Fruit fly (Drosophila melanogaster) whole organism, embryonic: Measurements from ENCODE around the gene Mms19.

ENCODE experiments used
- Abd-B ChIP-seq: fragments of 200-800 bp; sonication (Bioruptor generic); optimal IDR thresholded peaks from 2 replicates; lab custom pipeline; 2018; ENCODE audit warnings: missing biosample characterization, mild to moderate bottlenecking, missing genetic modification characterization, moderate library complexity
- B-H1 ChIP-seq: fragments of 200-800 bp; sonication (Bioruptor generic); IDR thresholded peaks from 3 replicates; pipeline ENCODE4 v1.3.6; 2022; ENCODE audit warnings: missing biosample characterization, missing genetic modification characterization
- CG10654 ChIP-seq: fragments of 200-800 bp; sonication (Bioruptor generic); optimal IDR thresholded peaks from 2 replicates; lab custom pipeline; 2016; ENCODE audit warnings: missing biosample characterization, missing genetic modification characterization
- CG11398 ChIP-seq: fragments of 200-800 bp; sonication (Bioruptor generic); optimal IDR thresholded peaks from 2 replicates; lab custom pipeline; 2016; ENCODE audit warnings: missing biosample characterization, missing genetic modification characterization
- CG12391 ChIP-seq: fragments of 200-800 bp; sonication (Bioruptor generic); optimal IDR thresholded peaks from 3 replicates; lab custom pipeline; 2018; ENCODE audit warnings: missing biosample characterization, mild to moderate bottlenecking, missing genetic modification characterization, moderate library complexity
- CG13123 ChIP-seq: fragments of 200-800 bp; sonication (Bioruptor generic); optimal IDR thresholded peaks from 2 replicates; lab custom pipeline; 2016; ENCODE audit warnings: missing biosample characterization, missing genetic modification characterization
- CG13894 ChIP-seq: fragments of 200-800 bp; sonication (Bioruptor generic); optimal IDR thresholded peaks from 3 replicates; lab custom pipeline; 2018; ENCODE audit warnings: missing biosample characterization, mild to moderate bottlenecking, missing genetic modification characterization, moderate library complexity
- CG14014 ChIP-seq: fragments of 200-800 bp; sonication (Bioruptor generic); IDR thresholded peaks from 2 replicates; pipeline ENCODE4 v1.3.6; 2022; ENCODE audit warnings: missing biosample characterization, missing genetic modification characterization
- CG14050 ChIP-seq: fragments of 200-800 bp; sonication (Bioruptor generic); IDR thresholded peaks from 3 replicates; pipeline ENCODE4 v1.3.6; 2022; ENCODE audit warnings: missing biosample characterization, missing genetic modification characterization
- CG14441 ChIP-seq: fragments of 200-800 bp; sonication (Bioruptor generic); IDR thresholded peaks from 2 replicates; pipeline ENCODE4 v1.3.6; 2022; ENCODE audit warnings: missing biosample characterization, missing genetic modification characterization
- CG14710 ChIP-seq: fragments of 200-800 bp; sonication (Bioruptor generic); optimal IDR thresholded peaks from 3 replicates; lab custom pipeline; 2019; ENCODE audit warnings: missing biosample characterization, mild to moderate bottlenecking, missing genetic modification characterization, moderate library complexity
- CG17361 ChIP-seq: fragments of 200-800 bp; sonication (Bioruptor generic); IDR thresholded peaks from 3 replicates; pipeline ENCODE4 v1.3.6; 2022; ENCODE audit warnings: missing biosample characterization, missing genetic modification characterization
- CG2120 ChIP-seq: fragments of 200-800 bp; sonication (Bioruptor generic); optimal IDR thresholded peaks from 3 replicates; lab custom pipeline; 2016; ENCODE audit warnings: missing biosample characterization, missing genetic modification characterization
- CG30020 ChIP-seq: fragments of 200-800 bp; optimal IDR thresholded peaks from 2 replicates; lab custom pipeline; 2019; ENCODE audit warnings: missing biosample characterization, mild to moderate bottlenecking, missing genetic modification characterization, moderate library complexity
- CG34422 ChIP-seq: fragments of 200-800 bp; sonication (Bioruptor generic); IDR thresholded peaks from 3 replicates; pipeline ENCODE4 v1.3.6; 2022; ENCODE audit warnings: missing biosample characterization, missing genetic modification characterization
- CG3995 ChIP-seq: fragments of 200-800 bp; sonication (Bioruptor generic); optimal IDR thresholded peaks from 3 replicates; lab custom pipeline; 2016; ENCODE audit warnings: missing biosample characterization, missing genetic modification characterization
- CG4404 ChIP-seq: fragments of 200-800 bp; sonication (Bioruptor generic); IDR thresholded peaks from 2 replicates; pipeline ENCODE4 v1.3.6; 2022; ENCODE audit warnings: missing biosample characterization, missing genetic modification characterization
- CG4707 ChIP-seq: fragments of 200-800 bp; sonication (Bioruptor generic); optimal IDR thresholded peaks from 2 replicates; lab custom pipeline; 2018; ENCODE audit warnings: missing biosample characterization, mild to moderate bottlenecking, missing genetic modification characterization, moderate library complexity
- CG6854 ChIP-seq: fragments of 200-800 bp; sonication (Bioruptor generic); optimal IDR thresholded peaks from 3 replicates; lab custom pipeline; 2017; ENCODE audit warnings: missing biosample characterization, mild to moderate bottlenecking, missing genetic modification characterization
- CG7271 ChIP-seq: fragments of 200-800 bp; sonication (Bioruptor generic); optimal IDR thresholded peaks from 2 replicates; lab custom pipeline; 2018; ENCODE audit warnings: missing biosample characterization, mild to moderate bottlenecking, missing genetic modification characterization, moderate library complexity
- CG7928 ChIP-seq: fragments of 200-800 bp; sonication (Bioruptor generic); optimal IDR thresholded peaks from 2 replicates; lab custom pipeline; 2017; ENCODE audit warnings: missing biosample characterization, mild to moderate bottlenecking, missing genetic modification characterization
- CG8089 ChIP-seq: fragments of 200-800 bp; sonication (Bioruptor generic); optimal IDR thresholded peaks from 3 replicates; lab custom pipeline; 2016; ENCODE audit warnings: missing biosample characterization, missing genetic modification characterization
- CG9727 ChIP-seq: fragments of 200-800 bp; sonication (Bioruptor generic); optimal IDR thresholded peaks from 3 replicates; lab custom pipeline; 2017; ENCODE audit warnings: missing biosample characterization, mild to moderate bottlenecking, missing genetic modification characterization
- CG9932 ChIP-seq: fragments of 200-800 bp; sonication (Bioruptor generic); IDR thresholded peaks from 2 replicates; pipeline ENCODE4 v1.3.6; 2022; ENCODE audit warnings: missing biosample characterization, missing genetic modification characterization
- Dip2 ChIP-seq: fragments of 200-800 bp; sonication (Bioruptor generic); IDR thresholded peaks from 2 replicates; pipeline ENCODE4 v1.3.6; 2022; ENCODE audit warnings: missing biosample characterization, missing genetic modification characterization
- Doc2 ChIP-seq: fragments of 200-800 bp; sonication (Bioruptor generic); IDR thresholded peaks from 2 replicates; pipeline ENCODE4 v1.3.6; 2022; ENCODE audit warnings: missing biosample characterization, missing genetic modification characterization
- Lim3 ChIP-seq: fragments of 200-800 bp; sonication (Bioruptor generic); IDR thresholded peaks from 2 replicates; pipeline ENCODE4 v1.3.6; 2022; ENCODE audit warnings: missing biosample characterization, missing genetic modification characterization
- MBD-R2 ChIP-seq: fragments of 200-800 bp; sonication (Bioruptor generic); IDR thresholded peaks from 2 replicates; pipeline ENCODE4 v1.3.6; 2022; ENCODE audit warnings: missing biosample characterization, missing genetic modification characterization
- NK7.1 ChIP-seq: fragments of 200-800 bp; sonication (Bioruptor generic); optimal IDR thresholded peaks from 3 replicates; lab custom pipeline; 2016; ENCODE audit warnings: missing biosample characterization, missing genetic modification characterization
- Oli ChIP-seq: fragments of 200-800 bp; sonication (Bioruptor generic); optimal IDR thresholded peaks from 2 replicates; lab custom pipeline; 2018; ENCODE audit warnings: missing biosample characterization, mild to moderate bottlenecking, missing genetic modification characterization, moderate library complexity
- Spps ChIP-seq: fragments of 200-800 bp; sonication (Bioruptor generic); optimal IDR thresholded peaks from 2 replicates; lab custom pipeline; 2018; ENCODE audit warnings: missing biosample characterization, mild to moderate bottlenecking, missing genetic modification characterization
- Tbp ChIP-seq: fragments of >200 bp; optimal IDR thresholded peaks from 2 replicates; lab custom pipeline; 2018; ENCODE audit warnings: missing biosample characterization, missing genetic modification characterization
- ac ChIP-seq: fragments of 200-800 bp; sonication (Bioruptor generic); optimal IDR thresholded peaks from 3 replicates; lab custom pipeline; 2017; ENCODE audit warnings: missing biosample characterization, mild to moderate bottlenecking, missing genetic modification characterization
- ap ChIP-seq: fragments of 200-800 bp; sonication (Bioruptor generic); IDR thresholded peaks from 2 replicates; pipeline ENCODE4 v1.3.6; 2022; ENCODE audit warnings: missing biosample characterization, missing genetic modification characterization
- bsh ChIP-seq, 2 experiments: fragments of 200-800 bp; sonication (Bioruptor generic); optimal IDR thresholded peaks; 2 replicates each; lab custom pipeline; 2017 to 2018; ENCODE audit warnings: mild to moderate bottlenecking in 2 of 2, missing biosample characterization in 2 of 2, missing genetic modification characterization in 2 of 2, moderate library complexity in 1 of 2
- dmrt99B ChIP-seq: fragments of 200-800 bp; sonication (Bioruptor generic); optimal IDR thresholded peaks from 2 replicates; lab custom pipeline; 2018; ENCODE audit warnings: missing biosample characterization, mild to moderate bottlenecking, missing genetic modification characterization, moderate library complexity
- dysf ChIP-seq: fragments of 200-800 bp; sonication (Bioruptor generic); IDR thresholded peaks from 3 replicates; pipeline ENCODE4 v1.3.6; 2022; ENCODE audit warnings: missing biosample characterization, missing genetic modification characterization
- fd3F ChIP-seq: fragments of 200-800 bp; sonication (Bioruptor generic); optimal IDR thresholded peaks from 2 replicates; lab custom pipeline; 2018; ENCODE audit warnings: missing biosample characterization, mild to moderate bottlenecking, missing genetic modification characterization, moderate library complexity
- gcm2 ChIP-seq: fragments of 200-800 bp; sonication (Bioruptor generic); optimal IDR thresholded peaks from 2 replicates; lab custom pipeline; 2016; ENCODE audit warnings: missing biosample characterization, missing genetic modification characterization
- ham ChIP-seq: fragments of 200-800 bp; sonication (Bioruptor generic); IDR thresholded peaks from 2 replicates; pipeline ENCODE4 v1.3.6; 2022; ENCODE audit warnings: missing biosample characterization, missing genetic modification characterization
- klu ChIP-seq: fragments of 200-800 bp; sonication (Bioruptor generic); IDR thresholded peaks from 2 replicates; pipeline ENCODE4 v1.3.6; 2022; ENCODE audit warnings: missing biosample characterization, missing genetic modification characterization
- peb ChIP-seq: fragments of 200-800 bp; sonication (Bioruptor generic); IDR thresholded peaks from 2 replicates; pipeline ENCODE4 v1.3.6; 2022; ENCODE audit warnings: missing biosample characterization, missing genetic modification characterization
- pho ChIP-seq: fragments of 200-800 bp; sonication (Bioruptor generic); optimal IDR thresholded peaks from 2 replicates; lab custom pipeline; 2016; ENCODE audit warnings: missing biosample characterization, missing genetic modification characterization
- pita ChIP-seq: fragments of 200-800 bp; sonication (Bioruptor generic); optimal IDR thresholded peaks from 2 replicates; lab custom pipeline; 2017; ENCODE audit warnings: missing biosample characterization, mild to moderate bottlenecking, missing genetic modification characterization
- pnt ChIP-seq: fragments of 200-800 bp; sonication (Bioruptor generic); optimal IDR thresholded peaks from 3 replicates; lab custom pipeline; 2016; ENCODE audit warnings: missing biosample characterization, missing genetic modification characterization
- psq ChIP-seq: fragments of 200-800 bp; sonication (Bioruptor generic); optimal IDR thresholded peaks from 2 replicates; lab custom pipeline; 2017; ENCODE audit warnings: missing biosample characterization, missing genetic modification characterization
- run ChIP-seq: fragments of 200-800 bp; sonication (Bioruptor generic); optimal IDR thresholded peaks from 3 replicates; lab custom pipeline; 2018; ENCODE audit warnings: missing biosample characterization, mild to moderate bottlenecking, missing genetic modification characterization
- seq ChIP-seq: fragments of 200-800 bp; sonication (Bioruptor generic); IDR thresholded peaks from 2 replicates; pipeline ENCODE4 v1.3.6; 2022; ENCODE audit warnings: missing biosample characterization, missing genetic modification characterization
- ssp ChIP-seq: fragments of 200-800 bp; sonication (Bioruptor generic); IDR thresholded peaks from 2 replicates; pipeline ENCODE4 v1.3.6; 2022; ENCODE audit warnings: missing biosample characterization, missing genetic modification characterization
- tap ChIP-seq: fragments of 200-800 bp; optimal IDR thresholded peaks from 3 replicates; lab custom pipeline; 2019; ENCODE audit warnings: missing biosample characterization, mild to moderate bottlenecking, missing genetic modification characterization, moderate library complexity
- zen2 ChIP-seq: fragments of 200-800 bp; sonication (Bioruptor generic); IDR thresholded peaks from 3 replicates; pipeline ENCODE4 v1.3.6; 2022; ENCODE audit warnings: missing biosample characterization, missing genetic modification characterization; ENCODE audit not compliant: partially characterized antibody
- zf30C ChIP-seq: fragments of 200-800 bp; sonication (Bioruptor generic); optimal IDR thresholded peaks from 3 replicates; lab custom pipeline; 2018; ENCODE audit warnings: missing biosample characterization, mild to moderate bottlenecking, missing genetic modification characterization

Gene Mms19

dm6 chr3R:5232197-5232607 is at the start of gene Mms19, which contains the start of gene Kat60 (continued):
- TF ChIP-seq MBD-R2 (peak; percentile 58), Dip2 (GFP tag; lab: Robert Waterston, UW) (no peak), ap (GFP tag; lab: Robert Waterston, UW) (no peak), CG10654 (GFP tag; lab: Kevin White, UChicago) (peak; percentile 50), CG30020 (tag; lab: Kevin White, UChicago) (peak; percentile 80), CG4404 (GFP tag; lab: Robert Waterston, UW) (peak; percentile 74), Abd-B (GFP tag; lab: Kevin White, UChicago) (peak; percentile 71), CG14014 (peak; percentile 39), CG8089 (GFP tag; lab: Kevin White, UChicago) (peak; percentile 38), gcm2 (GFP tag; lab: Kevin White, UChicago) (no peak), CG7928 (GFP tag; lab: Kevin White, UChicago) (peak; percentile 53), pnt (peak; percentile 60), CG6854 (GFP tag; lab: Kevin White, UChicago) (no peak), zen2 (peak; percentile 75; the same call in 1 of the 3 replicates), psq (GFP tag; lab: Kevin White, UChicago) (peak; percentile 52), ssp (GFP tag; lab: Robert Waterston, UW) (peak; percentile 76), CG3995 (GFP tag; lab: Kevin White, UChicago) (peak; percentile 60), klu (GFP tag; lab: Robert Waterston, UW) (peak; percentile 44; the same call in 1 of the 2 replicates), pita (GFP tag; lab: Kevin White, UChicago) (no peak), fd3F (peak; percentile 42), NK7.1 (GFP tag; lab: Kevin White, UChicago) (no peak), dmrt99B (tag; lab: Kevin White, UChicago) (no peak), B-H1 (GFP tag; lab: Robert Waterston, UW) (peak; percentile 53), dysf (GFP tag; lab: Robert Waterston, UW) (peak; percentile 69; the same call in 2 of the 3 replicates), CG11398 (GFP tag; lab: Kevin White, UChicago) (no peak), CG7271 (tag; lab: Kevin White, UChicago) (peak; percentile 18), CG14050 (no peak), CG14441 (GFP tag; lab: Robert Waterston, UW) (peak; percentile 64), CG9727 (GFP tag; lab: Kevin White, UChicago) (peak; percentile 76), CG14710 (tag; lab: Kevin White, UChicago) (peak; percentile 86), Oli (tag; lab: Kevin White, UChicago) (no peak), CG9932 (GFP tag; lab: Robert Waterston, UW) (peak; percentile 91), CG13123 (peak; percentile 29), run (tag; lab: Kevin White, UChicago) (no peak), Doc2 (GFP tag; lab: Robert Waterston, UW) (no peak), Tbp (GFP tag; lab: Kevin White, UChicago) (peak; percentile 14), CG13894 (tag; lab: Kevin White, UChicago) (no peak), Lim3 (GFP tag; lab: Robert Waterston, UW) (no peak), CG4707 (no peak), CG12391 (tag; lab: Kevin White, UChicago) (peak; percentile 80), bsh (GFP tag; optimal IDR thresholded peaks at IDR 0.05; lab: Kevin White, UChicago) (no peak), pho (peak; percentile 81), peb (GFP tag; lab: Robert Waterston, UW) (no peak), Spps (no peak), CG2120 (GFP tag; lab: Kevin White, UChicago) (peak; percentile 88), seq (GFP tag; lab: Robert Waterston, UW) (no peak; the same call in 1 of the 2 replicates), ham (no peak), zf30C (no peak), CG34422 (GFP tag; lab: Robert Waterston, UW) (peak; percentile 50; the same call in 2 of the 3 replicates), ac (no peak), CG17361 (no peak; the same call in 1 of the 3 replicates), tap (tag; lab: Kevin White, UChicago) (no peak)
